Worm (Caenorhabditis elegans): ENCODE results near the gene F56A8.8.

DNA sequence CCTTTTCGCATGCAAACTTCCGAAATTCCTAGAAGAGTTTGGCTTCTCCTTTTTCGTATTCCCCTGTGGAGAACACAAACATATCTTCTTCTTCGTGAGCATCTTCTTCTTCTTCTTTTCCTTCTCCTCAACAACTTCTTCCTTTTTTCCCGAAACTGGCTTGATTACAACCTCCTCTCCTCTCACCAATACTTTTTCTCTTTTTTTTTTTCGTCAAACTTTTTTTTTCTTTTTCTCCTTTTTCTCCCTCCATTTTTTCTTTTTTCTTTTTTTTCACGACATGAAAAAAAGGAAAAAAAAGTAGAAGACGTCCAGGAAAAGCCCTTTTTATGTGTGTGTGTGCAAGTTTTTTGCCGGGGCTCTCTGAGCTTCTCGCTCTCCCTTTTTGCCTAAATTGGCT lies 14.6 kb upstream of the F56A8.8 start:
- TF ChIP-seq W03F9.2 (tag; optimal IDR thresholded peaks at IDR 0.05) (no peak), dao-5 (tag; optimal IDR thresholded peaks at IDR 0.05) (no peak), him-1 (tag; optimal IDR thresholded peaks at IDR 0.05) (peak; percentile 30)

Data from whole organism, L4/young adult.